Fruit fly (Drosophila melanogaster) Kc167 (cell line): ENCODE results near the gene Ipo9.

ENCODE experiments used
- Myc ChIP-seq: fragments of >200 bp; optimal IDR thresholded peaks from 2 replicates; lab custom pipeline; 2017; ENCODE audit warnings: missing external identifiers
- Sin3A ChIP-seq: fragments of >200 bp; optimal IDR thresholded peaks from 2 replicates; lab custom pipeline; 2018; ENCODE audit warnings: missing external identifiers
- h ChIP-seq: fragments of >200 bp; optimal IDR thresholded peaks from 3 replicates; lab custom pipeline; 2018; ENCODE audit warnings: missing external identifiers
- insv ChIP-seq: fragments of >200 bp; optimal IDR thresholded peaks from 3 replicates; lab custom pipeline; 2018; ENCODE audit warnings: missing external identifiers
- psq ChIP-seq: fragments of >200 bp; optimal IDR thresholded peaks from 2 replicates; lab custom pipeline; 2017; ENCODE audit warnings: missing external identifiers
- ttk ChIP-seq: sonication (Bioruptor generic); optimal IDR thresholded peaks from 2 replicates; lab custom pipeline; 2017; ENCODE audit warnings: missing external identifiers

Gene Ipo9

DNA sequence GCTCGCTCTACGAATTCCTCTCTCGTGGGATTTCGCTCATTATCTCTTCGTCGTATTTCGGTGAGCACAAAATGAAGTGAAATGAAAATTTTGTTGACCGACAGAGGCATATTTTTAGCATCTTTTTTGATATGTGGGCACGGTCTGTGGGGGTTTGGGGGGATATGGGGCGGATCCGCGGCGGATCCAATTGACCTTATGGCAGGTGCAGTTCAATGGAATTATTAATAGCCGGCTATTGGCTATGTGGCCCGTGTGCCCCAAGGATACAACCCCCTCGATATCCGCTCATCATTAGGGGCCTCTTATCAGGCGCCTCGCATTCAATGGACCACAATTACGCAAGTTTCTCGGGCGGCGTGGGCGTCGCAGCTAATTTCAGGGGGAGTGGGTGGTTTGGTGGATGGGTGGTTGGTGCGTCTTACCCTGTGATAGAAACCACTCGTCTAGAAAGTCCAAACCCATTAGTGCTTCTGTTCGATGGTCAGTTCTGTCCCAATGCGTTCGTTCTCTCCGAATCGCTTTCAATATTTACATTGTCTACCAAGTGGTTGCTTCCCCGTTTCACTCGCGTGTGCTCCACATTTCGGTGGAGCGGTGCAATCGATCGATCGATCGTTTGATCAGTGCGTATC, 39.0 kb downstream of the Ipo9 start, which contains the start of gene sals:
TSS of gene sals (minus strand) at position 585 of the 635 bp plus-strand sequence.
- no peak for TF ChIP-seq Sin3A (lab: Kevin White, UChicago)
- TF ChIP-seq h (lab: Kevin White, UChicago) = no peak
- TF ChIP-seq ttk (lab: Kevin White, UChicago) = no peak

DNA sequence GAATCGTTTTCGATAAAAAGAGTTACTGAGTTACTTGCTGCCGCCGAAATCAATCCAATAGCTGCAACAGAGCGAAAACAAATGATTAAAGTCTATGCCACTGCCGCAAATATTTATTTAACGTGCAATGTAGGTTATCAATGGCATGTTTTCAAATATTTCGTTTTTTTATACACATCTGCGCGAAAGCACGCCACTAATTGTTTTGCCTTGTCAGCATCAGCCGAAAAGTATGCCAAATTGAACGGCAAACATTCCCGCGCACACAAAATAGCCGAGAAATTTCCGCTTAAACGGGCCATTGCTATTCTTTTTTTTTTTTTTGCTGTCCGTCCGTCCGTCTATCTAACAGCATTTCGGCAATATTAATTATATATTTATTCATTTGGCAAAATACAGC, 39.7 kb downstream of the Ipo9 start:
- no peak for TF ChIP-seq ttk (lab: Kevin White, UChicago)
- no peak for TF ChIP-seq Myc (lab: Kevin White, UChicago)
- TF ChIP-seq insv (lab: Kevin White, UChicago) = no peak
- TF ChIP-seq psq (lab: Kevin White, UChicago) = no peak
- TF ChIP-seq Sin3A (lab: Kevin White, UChicago) = no peak
- TF ChIP-seq h (lab: Kevin White, UChicago) = no peak

DNA sequence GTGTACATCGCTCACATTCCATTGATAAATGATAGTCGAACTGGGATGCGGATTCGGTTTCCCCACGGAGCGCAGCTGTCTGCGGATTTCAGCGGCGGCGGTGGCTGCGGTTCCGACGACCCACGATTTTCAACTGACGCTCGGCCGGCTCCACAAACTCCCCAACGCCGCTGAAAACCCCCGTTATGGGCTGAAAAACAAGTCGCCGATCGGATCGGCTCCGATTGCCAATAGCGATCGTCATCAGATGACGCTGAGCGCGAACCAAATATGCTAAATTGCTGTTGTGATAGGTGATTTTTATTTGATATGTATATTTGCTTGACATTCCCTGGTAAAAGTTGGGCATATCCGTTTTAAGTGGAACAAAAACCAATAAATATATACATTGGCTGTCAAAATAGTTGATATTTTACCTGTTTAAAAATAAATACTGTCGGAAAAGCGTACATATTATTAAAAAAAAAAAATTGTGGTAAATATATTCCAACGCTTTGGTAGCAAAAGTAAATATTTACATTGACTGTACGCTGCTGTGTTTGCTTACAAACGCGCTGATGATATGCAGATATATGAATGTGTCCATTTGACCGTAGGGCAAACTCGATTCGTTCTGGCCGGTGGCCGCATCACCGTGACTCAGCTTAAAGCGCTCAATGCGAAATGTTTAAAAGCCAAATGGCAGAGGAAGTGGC, 42.0 kb downstream of the Ipo9 start:
- TF ChIP-seq insv (lab: Kevin White, UChicago) = no peak
- no peak for TF ChIP-seq Myc (lab: Kevin White, UChicago)
- TF ChIP-seq psq (lab: Kevin White, UChicago) = no peak
- no peak for TF ChIP-seq h (lab: Kevin White, UChicago)

DNA sequence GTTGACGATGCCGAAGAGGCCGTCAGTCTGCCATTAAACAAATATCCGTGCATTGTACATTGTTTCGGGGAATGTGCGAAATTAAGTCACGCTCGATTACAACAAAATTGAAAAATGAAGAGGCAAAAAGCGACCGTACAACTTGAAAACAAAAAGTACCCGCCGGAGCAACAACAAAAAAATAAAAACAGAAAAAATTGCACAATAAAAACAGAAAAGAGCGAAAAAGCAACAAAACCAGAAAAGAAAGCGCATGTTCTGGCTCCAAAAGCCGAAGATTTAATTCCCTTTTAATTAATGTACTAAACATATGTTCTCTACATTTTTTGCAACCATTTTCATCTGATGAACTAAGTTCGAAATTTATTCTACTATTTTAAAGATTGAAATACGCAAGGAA, 44.2 kb downstream of the Ipo9 start:
- TF ChIP-seq Sin3A (lab: Kevin White, UChicago) (no peak), h (lab: Kevin White, UChicago) (no peak), Myc (lab: Kevin White, UChicago) (no peak), insv (lab: Kevin White, UChicago) (no peak), psq (lab: Kevin White, UChicago) (no peak), ttk (lab: Kevin White, UChicago) (no peak)

DNA sequence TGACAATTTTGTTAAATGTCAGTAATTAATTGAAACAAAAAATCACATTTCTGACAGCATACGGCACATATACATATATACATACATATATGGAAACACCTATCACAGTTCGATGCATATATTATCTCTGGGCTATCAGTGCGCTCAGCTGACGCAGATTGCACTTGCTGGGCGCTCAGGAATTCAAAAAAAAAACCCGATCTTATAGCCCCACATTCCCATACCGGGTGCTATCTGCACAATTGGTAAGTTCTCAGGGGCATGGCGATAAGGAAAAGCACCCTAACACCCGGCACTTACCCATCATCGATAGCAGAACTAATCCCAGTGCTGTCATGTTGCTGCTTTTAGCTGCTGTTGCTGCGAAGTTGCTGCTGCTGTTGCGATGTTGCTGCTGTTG, 45.0 kb downstream of the Ipo9 start:
- no peak for TF ChIP-seq Myc (lab: Kevin White, UChicago)

DNA sequence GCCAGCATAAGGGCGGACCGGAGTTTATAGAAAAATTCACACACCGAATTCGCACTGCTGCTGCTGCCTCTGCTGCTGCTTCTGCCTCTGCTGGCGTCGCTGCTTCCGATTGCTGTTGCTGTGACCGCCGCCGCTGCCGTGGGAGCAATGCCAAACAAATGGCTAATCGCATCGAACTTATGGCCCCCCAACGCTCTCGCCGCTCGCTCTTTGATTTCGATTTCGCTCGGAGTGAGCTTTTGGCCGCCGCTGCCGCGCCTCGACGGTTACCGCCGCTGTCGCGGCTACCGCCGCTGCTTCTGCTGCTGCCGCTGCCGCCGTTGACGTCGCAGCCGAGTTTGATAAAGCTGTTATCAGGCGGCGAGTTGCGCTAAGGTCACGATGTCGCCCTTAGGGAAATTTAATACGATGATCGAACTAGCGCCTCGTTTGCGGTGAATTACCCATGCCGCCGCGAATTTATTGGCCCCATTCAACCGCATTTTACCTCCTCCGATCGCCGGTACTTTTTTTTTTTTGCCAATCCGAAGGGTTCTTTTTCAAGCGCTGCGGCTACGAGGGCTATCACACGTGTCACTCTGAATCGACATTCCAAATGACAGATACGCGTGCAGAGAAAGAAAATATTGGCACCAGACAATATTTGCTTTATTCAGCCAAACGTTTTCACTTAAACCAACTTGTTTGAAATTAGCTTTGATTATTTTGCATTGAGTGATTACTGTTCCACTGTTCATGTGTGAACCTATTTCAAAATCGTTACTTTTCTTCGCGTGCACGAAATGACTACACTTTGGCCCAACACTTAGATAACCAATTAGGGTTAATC, 45.9 kb downstream of the Ipo9 start:
- TF ChIP-seq h (lab: Kevin White, UChicago) = no peak
- no peak for TF ChIP-seq insv (lab: Kevin White, UChicago)
- no peak for TF ChIP-seq Myc (lab: Kevin White, UChicago)
- TF ChIP-seq Sin3A (lab: Kevin White, UChicago) = no peak
- TF ChIP-seq ttk (lab: Kevin White, UChicago) = no peak
- no peak for TF ChIP-seq psq (lab: Kevin White, UChicago)

DNA sequence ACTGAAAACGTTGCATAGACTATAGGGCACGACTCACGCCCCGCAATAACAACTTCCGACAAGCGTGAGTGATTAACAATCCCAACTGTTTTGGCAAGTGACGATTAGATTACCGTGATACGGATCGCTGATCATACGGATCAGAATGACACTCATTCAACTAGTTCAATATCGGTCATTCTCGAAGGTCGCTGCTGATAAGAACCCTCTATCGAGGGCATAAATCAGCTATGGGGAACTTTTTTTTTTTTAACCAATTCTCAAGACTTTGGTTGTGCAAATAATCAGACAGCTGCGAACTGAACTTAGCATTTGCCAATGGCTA, 46.5 kb downstream of the Ipo9 start:
- TF ChIP-seq psq (lab: Kevin White, UChicago) (no peak), insv (lab: Kevin White, UChicago) (no peak), Myc (lab: Kevin White, UChicago) (no peak), ttk (lab: Kevin White, UChicago) (no peak), Sin3A (lab: Kevin White, UChicago) (no peak), h (lab: Kevin White, UChicago) (no peak)

DNA sequence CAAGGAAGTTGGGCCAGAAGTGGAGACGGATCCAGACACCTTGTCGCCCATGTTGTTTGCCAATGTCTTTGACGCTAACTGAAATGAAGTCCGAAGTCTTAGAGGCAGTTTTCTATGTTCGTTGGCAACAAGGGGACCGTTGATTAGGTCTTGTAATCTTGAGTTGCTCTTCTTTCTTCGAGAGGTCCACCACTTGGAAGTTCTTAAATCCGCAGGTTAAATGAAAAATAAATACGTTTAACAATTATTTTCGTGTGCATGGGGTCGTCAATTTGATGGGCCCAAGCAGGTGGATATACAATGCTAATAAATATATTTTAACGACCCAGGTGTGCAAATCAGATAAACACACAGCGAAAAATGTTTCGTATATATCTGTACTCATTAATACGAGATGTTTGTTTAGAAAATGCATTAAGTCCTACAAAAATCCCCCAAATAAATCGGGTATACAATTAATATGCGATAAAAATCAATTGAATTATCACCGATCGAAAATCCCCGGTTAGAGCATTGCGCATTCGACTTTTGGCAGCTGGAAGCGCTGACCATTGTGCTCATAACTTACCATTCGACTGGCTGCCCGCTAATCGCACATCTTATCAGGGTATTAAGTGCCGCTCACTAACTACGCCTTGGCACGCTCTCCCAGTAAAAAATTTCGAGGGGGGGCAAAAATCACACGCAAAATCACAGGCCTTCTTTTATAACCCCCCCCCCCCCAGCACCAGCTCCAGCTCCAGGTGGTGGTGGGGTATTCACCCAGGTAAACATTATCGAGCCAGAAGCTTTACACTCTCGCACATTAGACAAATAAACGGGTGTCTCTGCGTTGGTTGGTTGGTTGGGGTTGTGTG, 48.4 kb downstream of the Ipo9 start, which contains the start of gene PGRP-LB:
TSS of gene PGRP-LB (minus strand) at position 51 of the 857 bp plus-strand sequence.
- no peak for TF ChIP-seq Myc (lab: Kevin White, UChicago)
- no peak for TF ChIP-seq h (lab: Kevin White, UChicago)
- no peak for TF ChIP-seq insv (lab: Kevin White, UChicago)
- TF ChIP-seq Sin3A (lab: Kevin White, UChicago) = no peak
- no peak for TF ChIP-seq ttk (lab: Kevin White, UChicago)
- no peak for TF ChIP-seq psq (lab: Kevin White, UChicago)
